Worm (Caenorhabditis elegans) whole organism, L4 larva: Measurements from ENCODE around the gene F56A8.5.

Source experiments
- F26F4.8 ChIP-seq: fragments of 200-800 bp; sonication (Bioruptor generic); conservative IDR thresholded peaks from 2 replicates; pipeline ENCODE4 v1.3.6; 2022; ENCODE audit warnings: missing genetic modification characterization, missing compliant biosample characterization
- T26A8.4 ChIP-seq: fragments of 200-800 bp; sonication (Bioruptor generic); IDR thresholded peaks from 2 replicates; pipeline ENCODE4 v1.3.6; 2022; ENCODE audit warnings: missing genetic modification characterization, missing compliant biosample characterization
- Y105C5A.15 ChIP-seq: fragments of 200-800 bp; sonication (Bioruptor generic); IDR thresholded peaks from 2 replicates; pipeline ENCODE4 v1.3.6; 2022; ENCODE audit warnings: missing genetic modification characterization, missing compliant biosample characterization
- Y5F2A.4 ChIP-seq: fragments of 200-800 bp; sonication (Bioruptor generic); optimal IDR thresholded peaks from 2 replicates; lab custom pipeline; 2018; ENCODE audit warnings: mild to moderate bottlenecking, missing genetic modification characterization, missing compliant biosample characterization
- ZK337.2 ChIP-seq: fragments of 200-800 bp; sonication (Bioruptor generic); IDR thresholded peaks from 2 replicates; pipeline ENCODE4 v1.3.6; 2022; ENCODE audit warnings: missing genetic modification reagents, missing genetic modification characterization, missing compliant biosample characterization
- ama-1 ChIP-seq: fragments of 150-350 bp; optimal IDR thresholded peaks from 2 replicates; lab custom pipeline; 2014; ENCODE audit warnings: inconsistent platforms, mixed read lengths
- ceh-20 ChIP-seq: fragments of 200-800 bp; sonication (Bioruptor generic); IDR thresholded peaks from 2 replicates; pipeline ENCODE4 v1.3.6; 2022; ENCODE audit warnings: missing genetic modification reagents, missing genetic modification characterization, missing compliant biosample characterization
- ceh-44 ChIP-seq: fragments of 200-800 bp; sonication (Bioruptor generic); IDR thresholded peaks from 2 replicates; pipeline ENCODE4 v1.3.6; 2022; ENCODE audit warnings: missing genetic modification reagents, missing genetic modification characterization, missing compliant biosample characterization
- daf-16 ChIP-seq, 3 experiments: sonication (generic microtip); optimal IDR thresholded peaks; 2 replicates each; lab custom pipeline; 2016 to 2017; ENCODE audit warnings: missing genetic modification characterization in 3 of 3, missing genetic modification reagents in 3 of 3, mild to moderate bottlenecking in 2 of 3, missing compliant biosample characterization in 2 of 3, missing biosample characterization in 1 of 3, moderate library complexity in 1 of 3
- dmd-6 ChIP-seq: fragments of 200-800 bp; sonication (Bioruptor generic); IDR thresholded peaks from 2 replicates; pipeline ENCODE4 v1.3.6; 2022; ENCODE audit warnings: missing genetic modification reagents, missing genetic modification characterization, missing compliant biosample characterization
- dmd-8 ChIP-seq: fragments of 200-800 bp; sonication (Bioruptor generic); IDR thresholded peaks from 2 replicates; pipeline ENCODE4 v1.3.6; 2022; ENCODE audit warnings: missing genetic modification characterization, missing compliant biosample characterization
- dmd-9 ChIP-seq: fragments of 200-800 bp; sonication (Bioruptor generic); IDR thresholded peaks from 2 replicates; pipeline ENCODE4 v1.3.6; 2022; ENCODE audit warnings: missing genetic modification reagents, missing genetic modification characterization, missing compliant biosample characterization
- dve-1 ChIP-seq: sonication (generic microtip); optimal IDR thresholded peaks from 2 replicates; lab custom pipeline; 2017; ENCODE audit warnings: antibody characterized with exemption, mild to moderate bottlenecking, missing genetic modification characterization, missing compliant biosample characterization; ENCODE audit not compliant: insufficient read depth
- egl-43 ChIP-seq: fragments of 200-800 bp; sonication (Bioruptor generic); IDR thresholded peaks from 2 replicates; pipeline ENCODE4 v1.3.6; 2022; ENCODE audit warnings: missing genetic modification reagents, missing genetic modification characterization, missing compliant biosample characterization
- gei-8 ChIP-seq: fragments of 200-800 bp; sonication (Bioruptor generic); optimal IDR thresholded peaks from 2 replicates; lab custom pipeline; 2018; ENCODE audit warnings: mild to moderate bottlenecking, missing genetic modification characterization, missing compliant biosample characterization
- hlh-11 ChIP-seq: fragments of 200-800 bp; sonication (Bioruptor generic); optimal IDR thresholded peaks from 2 replicates; lab custom pipeline; 2018; ENCODE audit warnings: mild to moderate bottlenecking, missing genetic modification characterization, missing compliant biosample characterization
- hlh-30 ChIP-seq: sonication (generic microtip); optimal IDR thresholded peaks from 2 replicates; lab custom pipeline; 2017; ENCODE audit warnings: antibody characterized with exemption, mild to moderate bottlenecking, missing genetic modification characterization, missing compliant biosample characterization; ENCODE audit not compliant: insufficient read depth
- jun-1 ChIP-seq: fragments of 150-350 bp; optimal IDR thresholded peaks from 2 replicates; lab custom pipeline; 2014; ENCODE audit warnings: missing biosample characterization, missing genetic modification reagents, missing genetic modification characterization
- lim-7 ChIP-seq: fragments of 200-800 bp; sonication (Bioruptor generic); IDR thresholded peaks from 2 replicates; pipeline ENCODE4 v1.3.6; 2022; ENCODE audit warnings: missing genetic modification characterization, missing compliant biosample characterization
- lin-38 ChIP-seq: fragments of 200-800 bp; sonication (Bioruptor generic); IDR thresholded peaks from 2 replicates; pipeline ENCODE4 v1.3.6; 2022; ENCODE audit warnings: missing genetic modification reagents, missing genetic modification characterization, missing compliant biosample characterization
- mdl-1 ChIP-seq, 2 experiments: fragments of 150-350 bp in 1 of 2; sonication (generic microtip) in 1 of 2; optimal IDR thresholded peaks; 2 replicates each; lab custom pipeline; 2014 to 2017; ENCODE audit warnings: missing biosample characterization in 2 of 2, missing genetic modification characterization in 2 of 2
- mep-1 ChIP-seq: fragments of 150-350 bp; sonication (generic microtip); optimal IDR thresholded peaks from 3 replicates; lab custom pipeline; 2014; ENCODE audit warnings: missing biosample characterization, missing genetic modification characterization
- mxl-3 ChIP-seq: fragments of 200-800 bp; sonication (Bioruptor generic); optimal IDR thresholded peaks from 2 replicates; lab custom pipeline; 2018; ENCODE audit warnings: mild to moderate bottlenecking, missing genetic modification characterization, missing compliant biosample characterization
- nhr-11 ChIP-seq: fragments of 150-350 bp; optimal IDR thresholded peaks from 2 replicates; lab custom pipeline; 2014; ENCODE audit warnings: missing biosample characterization, missing genetic modification characterization
- nhr-25 ChIP-seq: sonication (generic microtip); optimal IDR thresholded peaks from 2 replicates; lab custom pipeline; 2017; ENCODE audit warnings: missing genetic modification characterization, mild to moderate bottlenecking, missing compliant biosample characterization, antibody characterized with exemption, moderate library complexity, borderline replicate concordance; ENCODE audit not compliant: insufficient read depth
- nhr-28 ChIP-seq: fragments of 150-350 bp; optimal IDR thresholded peaks from 2 replicates; lab custom pipeline; 2014; ENCODE audit warnings: missing biosample characterization, missing genetic modification characterization
- nhr-41 ChIP-seq: fragments of 200-800 bp; sonication (Bioruptor generic); IDR thresholded peaks from 2 replicates; pipeline ENCODE4 v1.3.6; 2022; ENCODE audit warnings: missing genetic modification reagents, missing genetic modification characterization, missing compliant biosample characterization
- pha-4 ChIP-seq, 2 experiments: fragments of 150-350 bp in 1 of 2; fragments of 200-800 bp in 1 of 2; sonication (Bioruptor generic) in 1 of 2; IDR thresholded peaks in 1 of 2; optimal IDR thresholded peaks in 1 of 2; 2 replicates each; pipeline versions ENCODE4 v1.3.6 to Lab custom; 2014 to 2022; ENCODE audit warnings: missing genetic modification characterization in 2 of 2, missing genetic modification reagents in 2 of 2, missing biosample characterization in 1 of 2, missing compliant biosample characterization in 1 of 2
- php-3 ChIP-seq: fragments of 200-800 bp; sonication (Bioruptor generic); IDR thresholded peaks from 2 replicates; pipeline ENCODE4 v1.3.6; 2022; ENCODE audit warnings: missing genetic modification reagents, missing genetic modification characterization, missing compliant biosample characterization
- pqm-1 ChIP-seq: sonication (generic microtip); optimal IDR thresholded peaks from 2 replicates; lab custom pipeline; 2017; ENCODE audit warnings: missing biosample characterization, missing genetic modification characterization
- set-16 ChIP-seq: fragments of 200-800 bp; sonication (Bioruptor generic); IDR thresholded peaks from 2 replicates; pipeline ENCODE4 v1.3.6; 2022; ENCODE audit warnings: missing genetic modification reagents, missing genetic modification characterization, missing compliant biosample characterization
- snpc-4 ChIP-seq: fragments of 150-350 bp; optimal IDR thresholded peaks from 2 replicates; lab custom pipeline; 2014; ENCODE audit warnings: missing biosample characterization, missing genetic modification characterization
- unc-130 ChIP-seq: sonication (generic microtip); optimal IDR thresholded peaks from 2 replicates; lab custom pipeline; 2016; ENCODE audit warnings: missing genetic modification reagents, missing genetic modification characterization, missing compliant biosample characterization
- unc-39 ChIP-seq: sonication (generic microtip); optimal IDR thresholded peaks from 2 replicates; lab custom pipeline; 2017; ENCODE audit warnings: missing biosample characterization, missing genetic modification characterization
- ztf-11 ChIP-seq: fragments of 150-350 bp; optimal IDR thresholded peaks from 2 replicates; lab custom pipeline; 2014; ENCODE audit warnings: missing biosample characterization, missing genetic modification characterization

F56A8.5 gene

DNA sequence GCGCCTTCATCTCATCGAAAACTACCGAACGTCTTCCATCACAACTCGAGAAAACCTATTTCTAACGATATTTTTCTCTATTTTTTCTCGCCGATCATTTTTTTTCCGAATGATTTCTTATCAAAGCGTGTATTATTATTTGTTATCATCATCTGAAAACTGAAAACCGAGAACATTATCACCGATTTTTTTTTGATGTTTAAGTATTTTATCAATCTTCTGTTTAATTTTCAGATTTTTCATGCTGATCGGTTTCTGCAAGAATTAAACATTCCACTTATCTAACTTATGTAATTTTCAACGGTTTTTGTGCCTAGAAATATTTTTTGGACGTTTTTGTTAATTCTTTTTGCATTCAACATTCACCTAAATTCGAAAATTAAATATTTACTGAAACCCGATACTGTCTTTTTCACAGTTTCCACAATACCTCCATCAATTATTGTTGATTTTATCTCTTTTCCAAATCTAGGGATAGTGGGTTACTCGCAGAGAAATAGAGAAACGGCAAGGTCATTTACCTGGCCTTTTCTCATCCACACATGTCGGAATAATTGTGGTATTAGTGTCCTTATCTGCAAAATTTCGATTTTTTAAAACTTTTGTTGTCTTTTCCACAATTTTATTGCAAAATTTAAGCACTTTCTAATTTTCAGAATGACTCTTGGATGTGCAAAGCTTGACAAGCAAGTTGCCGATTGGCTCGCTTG, 33.2 kb downstream of the F56A8.5 start, which contains the start of gene pgm-2:
Gene pgm-2, plus strand, starts transcription at position 657 of the 710 bp plus-strand sequence.
- TF ChIP-seq pha-4 (GFP tag; IDR thresholded peaks at IDR 0.05; lab: Robert Waterston, UW), result no peak
- no peak for TF ChIP-seq pha-4 (tag; optimal IDR thresholded peaks at IDR 0.05; lab: Kevin White, UChicago)
- no peak for TF ChIP-seq Y105C5A.15 (GFP tag; lab: Robert Waterston, UW)
- no peak for TF ChIP-seq ceh-44 (GFP tag; lab: Robert Waterston, UW)
- no peak for TF ChIP-seq mdl-1 (tag; optimal IDR thresholded peaks at IDR 0.05; lab: Kevin White, UChicago)
- TF ChIP-seq mep-1, result peak; percentile 17
- peak; percentile 7 for TF ChIP-seq hlh-11 (tag; lab: Kevin White, UChicago)
- TF ChIP-seq unc-39 (tag; lab: Kevin White, UChicago), result no peak
- TF ChIP-seq nhr-41 (GFP tag; lab: Robert Waterston, UW), result no peak
- TF ChIP-seq dve-1, result peak; percentile 38
- no peak; the same call in 1 of the 2 replicates for TF ChIP-seq dmd-6 (GFP tag; lab: Robert Waterston, UW)
- TF ChIP-seq nhr-25 (tag; lab: Kevin White, UChicago), result peak; percentile 19
- TF ChIP-seq lim-7 (GFP tag; lab: Robert Waterston, UW), result no peak
- peak; percentile 9 for TF ChIP-seq ama-1 (lab: Kevin White, UChicago)
- TF ChIP-seq ZK337.2 (GFP tag; lab: Robert Waterston, UW), result no peak
- TF ChIP-seq nhr-28 (tag; lab: Kevin White, UChicago), result peak; percentile 6
- TF ChIP-seq snpc-4, result no peak
- TF ChIP-seq nhr-11, result no peak
- no peak for TF ChIP-seq egl-43 (GFP tag; lab: Robert Waterston, UW)
- peak; percentile 23 for TF ChIP-seq pqm-1 (tag; lab: Kevin White, UChicago)
- TF ChIP-seq mxl-3, result peak; percentile 8
- TF ChIP-seq daf-16 (GFP tag; optimal IDR thresholded peaks at IDR 0.05; lab: Kevin White, UChicago), result no peak
- peak; percentile 34 for TF ChIP-seq daf-16 (tag; optimal IDR thresholded peaks at IDR 0.05; lab: Kevin White, UChicago)

DNA sequence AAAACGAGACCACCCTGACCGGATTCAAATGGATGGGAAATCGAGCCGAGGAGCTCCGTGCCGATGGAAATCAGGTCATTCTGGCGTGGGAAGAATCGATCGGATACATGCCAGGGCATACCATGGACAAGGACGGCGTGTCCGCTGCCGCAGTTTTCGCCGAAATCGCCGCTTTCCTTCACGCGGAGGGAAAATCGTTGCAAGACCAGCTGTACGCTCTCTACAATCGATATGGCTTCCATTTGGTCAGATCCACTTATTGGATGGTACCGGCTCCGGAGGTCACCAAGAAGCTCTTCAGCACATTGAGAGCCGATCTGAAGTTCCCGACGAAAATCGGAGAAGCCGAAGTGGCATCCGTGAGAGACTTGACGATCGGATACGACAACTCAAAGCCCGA, 36.3 kb downstream of the F56A8.5 start:
- TF ChIP-seq dmd-6 (GFP tag; lab: Robert Waterston, UW) (no peak), T26A8.4 (GFP tag; lab: Robert Waterston, UW) (no peak), set-16 (GFP tag; lab: Robert Waterston, UW) (peak; percentile 58), dmd-8 (0 out of 2 replicates have a peak, but pooled peaks have one; percentile 42), dmd-9 (GFP tag; lab: Robert Waterston, UW) (no peak), ama-1 (lab: Kevin White, UChicago) (no peak), jun-1 (tag; lab: Kevin White, UChicago) (no peak), Y5F2A.4 (GFP tag; lab: Kevin White, UChicago) (no peak), php-3 (no peak), hlh-30 (tag; lab: Kevin White, UChicago) (no peak), F26F4.8 (GFP tag; lab: Robert Waterston, UW) (no peak), snpc-4 (no peak), ztf-11 (no peak), Y105C5A.15 (GFP tag; lab: Robert Waterston, UW) (no peak), gei-8 (GFP tag; lab: Kevin White, UChicago) (no peak)
- TF ChIP-seq, all 104 proteins: peak for 2

DNA sequence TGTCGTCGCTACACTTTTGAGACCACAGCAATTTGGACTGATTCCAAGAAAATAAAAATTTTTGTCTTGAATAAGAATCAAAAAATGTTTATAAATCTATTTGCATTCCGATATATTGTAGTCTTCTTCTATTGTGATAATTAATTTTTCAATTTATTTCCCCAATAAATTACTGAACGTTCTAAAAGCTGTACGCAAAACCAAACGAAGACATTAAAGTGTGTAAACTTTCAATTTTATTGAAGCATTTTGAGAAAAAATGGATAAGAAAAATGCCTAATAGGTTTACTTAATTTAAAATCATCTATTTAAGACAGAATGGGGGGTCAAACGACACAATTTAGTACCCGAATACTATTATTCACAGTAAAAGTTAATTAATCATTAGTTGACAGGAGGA, 36.9 kb downstream of the F56A8.5 start:
- TF ChIP-seq dmd-6 (GFP tag; lab: Robert Waterston, UW) (no peak), lin-38 (GFP tag; lab: Robert Waterston, UW) (peak; percentile 42), ceh-20 (no peak), unc-130 (GFP tag; lab: Kevin White, UChicago) (peak; percentile 5), unc-39 (tag; lab: Kevin White, UChicago) (no peak)
